Worm (Caenorhabditis elegans) whole organism, late embryonic: ENCODE measurements around the gene C31E10.11.

Source experiments
- C08G9.2 ChIP-seq: sonication (generic microtip); optimal IDR thresholded peaks from 2 replicates; lab custom pipeline; 2016; ENCODE audit warnings: mild to moderate bottlenecking, missing genetic modification characterization, moderate library complexity, missing compliant biosample characterization
- C38D4.7 ChIP-seq: fragments of 200-800 bp; sonication (Bioruptor generic); optimal IDR thresholded peaks from 2 replicates; lab custom pipeline; 2018; ENCODE audit warnings: mild to moderate bottlenecking, missing genetic modification characterization, moderate library complexity, missing compliant biosample characterization
- F13H6.1 ChIP-seq: sonication (generic microtip); optimal IDR thresholded peaks from 2 replicates; lab custom pipeline; 2016; ENCODE audit warnings: missing genetic modification characterization, missing compliant biosample characterization
- K02D7.2 ChIP-seq: sonication (generic microtip); optimal IDR thresholded peaks from 2 replicates; lab custom pipeline; 2017; ENCODE audit warnings: mild to moderate bottlenecking, missing genetic modification characterization, missing compliant biosample characterization
- K09A11.1 ChIP-seq: sonication (generic microtip); optimal IDR thresholded peaks from 2 replicates; lab custom pipeline; 2017; ENCODE audit warnings: antibody characterized with exemption, mild to moderate bottlenecking, missing genetic modification characterization, missing compliant biosample characterization; ENCODE audit not compliant: insufficient read depth
- Y22D7AL.16 ChIP-seq: sonication (generic microtip); optimal IDR thresholded peaks from 2 replicates; lab custom pipeline; 2016; ENCODE audit warnings: missing genetic modification characterization, missing compliant biosample characterization
- ahr-1 ChIP-seq: sonication (generic microtip); optimal IDR thresholded peaks from 2 replicates; lab custom pipeline; 2016; ENCODE audit warnings: missing genetic modification characterization, missing compliant biosample characterization
- ceh-18 ChIP-seq: sonication (generic microtip); optimal IDR thresholded peaks from 2 replicates; lab custom pipeline; 2016; ENCODE audit warnings: missing genetic modification characterization, missing compliant biosample characterization
- ceh-19 ChIP-seq: fragments of 200-800 bp; sonication (Bioruptor generic); optimal IDR thresholded peaks from 2 replicates; lab custom pipeline; 2018; ENCODE audit warnings: mild to moderate bottlenecking, missing genetic modification characterization, missing compliant biosample characterization
- ceh-22 ChIP-seq: sonication (generic microtip); optimal IDR thresholded peaks from 2 replicates; lab custom pipeline; 2017; ENCODE audit warnings: missing biosample characterization, missing genetic modification characterization
- ceh-34 ChIP-seq: sonication (generic microtip); optimal IDR thresholded peaks from 2 replicates; lab custom pipeline; 2016; ENCODE audit warnings: mild to moderate bottlenecking, missing genetic modification characterization, missing compliant biosample characterization
- ceh-48 ChIP-seq: sonication (generic microtip); optimal IDR thresholded peaks from 2 replicates; lab custom pipeline; 2016; ENCODE audit warnings: missing genetic modification characterization, inconsistent platforms, missing compliant biosample characterization
- ceh-6 ChIP-seq: fragments of 200-800 bp; sonication (Bioruptor generic); optimal IDR thresholded peaks from 2 replicates; lab custom pipeline; 2018; ENCODE audit warnings: mild to moderate bottlenecking, missing genetic modification characterization, missing compliant biosample characterization
- ceh-9 ChIP-seq: sonication (generic microtip); optimal IDR thresholded peaks from 2 replicates; lab custom pipeline; 2016; ENCODE audit warnings: mild to moderate bottlenecking, missing genetic modification characterization, inconsistent platforms, missing compliant biosample characterization
- dve-1 ChIP-seq: sonication (generic microtip); optimal IDR thresholded peaks from 2 replicates; lab custom pipeline; 2017; ENCODE audit warnings: antibody characterized with exemption, mild to moderate bottlenecking, missing genetic modification characterization, missing compliant biosample characterization
- elt-2 ChIP-seq: sonication (generic microtip); optimal IDR thresholded peaks from 2 replicates; lab custom pipeline; 2016; ENCODE audit warnings: missing genetic modification reagents, missing genetic modification characterization, missing compliant biosample characterization
- elt-4 ChIP-seq: sonication (generic microtip); optimal IDR thresholded peaks from 2 replicates; lab custom pipeline; 2016; ENCODE audit warnings: missing genetic modification characterization, missing compliant biosample characterization
- ets-4 ChIP-seq: sonication (generic microtip); optimal IDR thresholded peaks from 2 replicates; lab custom pipeline; 2016; ENCODE audit warnings: missing genetic modification characterization, missing compliant biosample characterization
- eyg-1 ChIP-seq: sonication (generic microtip); optimal IDR thresholded peaks from 2 replicates; lab custom pipeline; 2016; ENCODE audit warnings: missing genotype, missing genetic modification characterization, missing compliant biosample characterization
- fkh-10 ChIP-seq: fragments of 150-350 bp; optimal IDR thresholded peaks from 2 replicates; lab custom pipeline; 2014; ENCODE audit warnings: missing biosample characterization, missing genetic modification reagents, missing genetic modification characterization
- fkh-6 ChIP-seq: sonication (generic microtip); optimal IDR thresholded peaks from 2 replicates; lab custom pipeline; 2016; ENCODE audit warnings: missing genetic modification characterization, missing compliant biosample characterization
- hlh-13 ChIP-seq: fragments of 200-800 bp; sonication (Bioruptor generic); optimal IDR thresholded peaks from 2 replicates; lab custom pipeline; 2018; ENCODE audit warnings: mild to moderate bottlenecking, missing genetic modification characterization, missing compliant biosample characterization
- hlh-15 ChIP-seq: sonication (generic microtip); optimal IDR thresholded peaks from 2 replicates; lab custom pipeline; 2016; ENCODE audit warnings: missing genetic modification characterization, missing compliant biosample characterization
- hlh-30 ChIP-seq: sonication (generic microtip); optimal IDR thresholded peaks from 2 replicates; lab custom pipeline; 2017; ENCODE audit warnings: antibody characterized with exemption, missing genetic modification characterization, missing compliant biosample characterization; ENCODE audit not compliant: insufficient read depth
- hlh-8 ChIP-seq: sonication (generic microtip); optimal IDR thresholded peaks from 2 replicates; lab custom pipeline; 2016; ENCODE audit warnings: missing genotype, missing genetic modification characterization, missing compliant biosample characterization
- lim-6 ChIP-seq: sonication (generic microtip); optimal IDR thresholded peaks from 2 replicates; lab custom pipeline; 2016; ENCODE audit warnings: missing genetic modification characterization, missing compliant biosample characterization
- madf-2 ChIP-seq: sonication (generic microtip); optimal IDR thresholded peaks from 2 replicates; lab custom pipeline; 2017; ENCODE audit warnings: missing genetic modification characterization, missing compliant biosample characterization
- mec-3 ChIP-seq: sonication (generic microtip); optimal IDR thresholded peaks from 2 replicates; lab custom pipeline; 2016; ENCODE audit warnings: borderline replicate concordance, missing genetic modification characterization, missing compliant biosample characterization
- nfya-1 ChIP-seq: sonication (generic microtip); optimal IDR thresholded peaks from 2 replicates; lab custom pipeline; 2017; ENCODE audit warnings: missing genetic modification characterization, mild to moderate bottlenecking, missing compliant biosample characterization, antibody characterized with exemption, moderate library complexity
- nhr-11 ChIP-seq: fragments of 150-350 bp; optimal IDR thresholded peaks from 2 replicates; lab custom pipeline; 2014; ENCODE audit warnings: missing biosample characterization, missing genetic modification characterization
- nhr-232 ChIP-seq: sonication (generic microtip); optimal IDR thresholded peaks from 2 replicates; lab custom pipeline; 2016; ENCODE audit warnings: missing genetic modification characterization, missing compliant biosample characterization
- npax-4 ChIP-seq: sonication (generic microtip); optimal IDR thresholded peaks from 2 replicates; lab custom pipeline; 2016; ENCODE audit warnings: missing genetic modification characterization, missing compliant biosample characterization
- odd-2 ChIP-seq: sonication (generic microtip); optimal IDR thresholded peaks from 2 replicates; lab custom pipeline; 2017; ENCODE audit warnings: antibody characterized with exemption, mild to moderate bottlenecking, missing genetic modification characterization, missing compliant biosample characterization
- pag-3 ChIP-seq: sonication (generic microtip); optimal IDR thresholded peaks from 2 replicates; lab custom pipeline; 2016; ENCODE audit warnings: missing compliant biosample characterization, missing genetic modification characterization, borderline replicate concordance
- pha-4 ChIP-seq: fragments of 150-350 bp; optimal IDR thresholded peaks from 2 replicates; lab custom pipeline; 2018; ENCODE audit warnings: missing biosample characterization, missing genetic modification reagents, missing genetic modification characterization
- pqm-1 ChIP-seq: sonication (generic microtip); optimal IDR thresholded peaks from 2 replicates; lab custom pipeline; 2016; ENCODE audit warnings: missing genetic modification characterization, missing compliant biosample characterization
- pros-1 ChIP-seq: fragments of 150-350 bp; optimal IDR thresholded peaks from 2 replicates; lab custom pipeline; 2014; ENCODE audit warnings: missing biosample characterization, missing genetic modification reagents, missing genetic modification characterization
- rnt-1 ChIP-seq: sonication (generic microtip); optimal IDR thresholded peaks from 2 replicates; lab custom pipeline; 2016; ENCODE audit warnings: missing genetic modification characterization, missing compliant biosample characterization
- sox-2 ChIP-seq: fragments of 200-800 bp; sonication (Bioruptor generic); IDR thresholded peaks from 2 replicates; pipeline ENCODE4 v1.3.6; 2022; ENCODE audit warnings: missing genetic modification reagents, missing genetic modification characterization, missing compliant biosample characterization
- sox-4 ChIP-seq: sonication (generic microtip); optimal IDR thresholded peaks from 2 replicates; lab custom pipeline; 2017; ENCODE audit warnings: mild to moderate bottlenecking, missing genetic modification characterization, inconsistent platforms, missing compliant biosample characterization
- syd-9 ChIP-seq: sonication (generic microtip); optimal IDR thresholded peaks from 2 replicates; lab custom pipeline; 2016; ENCODE audit warnings: mild to moderate bottlenecking, missing genetic modification characterization, moderate library complexity, missing compliant biosample characterization
- tbx-2 ChIP-seq: sonication (generic microtip); optimal IDR thresholded peaks from 2 replicates; lab custom pipeline; 2016; ENCODE audit warnings: missing genetic modification characterization, missing compliant biosample characterization
- tbx-7 ChIP-seq: sonication (generic microtip); optimal IDR thresholded peaks from 2 replicates; lab custom pipeline; 2016; ENCODE audit warnings: missing genotype, missing genetic modification characterization, missing compliant biosample characterization
- ttx-3 ChIP-seq: sonication (generic microtip); optimal IDR thresholded peaks from 2 replicates; lab custom pipeline; 2016; ENCODE audit warnings: missing genetic modification reagents, missing genetic modification characterization, missing compliant biosample characterization
- unc-42 ChIP-seq: sonication (generic microtip); optimal IDR thresholded peaks from 2 replicates; lab custom pipeline; 2016; ENCODE audit warnings: missing genotype, missing genetic modification characterization, missing compliant biosample characterization
- unc-55 ChIP-seq: sonication (generic microtip); optimal IDR thresholded peaks from 2 replicates; lab custom pipeline; 2017; ENCODE audit warnings: missing biosample characterization, missing genetic modification reagents, missing genetic modification characterization
- unc-86 ChIP-seq: sonication (generic microtip); optimal IDR thresholded peaks from 2 replicates; lab custom pipeline; 2016; ENCODE audit warnings: missing genetic modification characterization, missing compliant biosample characterization
- zip-5 ChIP-seq: sonication (generic microtip); optimal IDR thresholded peaks from 2 replicates; lab custom pipeline; 2016; ENCODE audit warnings: missing genetic modification characterization, missing compliant biosample characterization
- ztf-16 ChIP-seq: sonication (generic microtip); optimal IDR thresholded peaks from 2 replicates; lab custom pipeline; 2017; ENCODE audit warnings: missing genetic modification characterization, missing compliant biosample characterization

Gene C31E10.11

DNA sequence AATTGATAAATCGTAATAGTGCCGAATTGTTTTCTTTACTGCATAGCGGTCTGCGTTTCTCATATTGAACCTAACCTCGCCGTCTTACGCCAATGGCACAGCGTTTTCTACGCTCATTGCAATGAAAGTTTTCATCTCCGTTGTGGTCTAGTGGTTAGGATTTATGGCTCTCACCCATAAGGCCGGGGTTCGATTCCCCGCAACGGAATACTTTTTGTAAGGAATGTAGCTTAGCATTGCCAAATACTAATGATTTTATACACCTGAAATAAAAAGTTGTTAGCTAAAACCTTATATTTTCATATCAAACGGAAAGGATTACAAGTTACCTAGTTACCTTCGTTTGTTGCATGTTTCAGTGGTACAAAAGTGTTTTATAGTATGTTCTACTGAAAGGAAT lies 25.2 kb upstream of the C31E10.11 start (continued):
- TF ChIP-seq ahr-1 (tag; lab: Kevin White, UChicago) = peak; percentile 63
- peak; percentile 80 for TF ChIP-seq rnt-1 (tag; lab: Kevin White, UChicago)
- TF ChIP-seq elt-4 (tag; lab: Kevin White, UChicago) = no peak
- TF ChIP-seq fkh-10 (GFP tag; lab: Kevin White, UChicago) = no peak
- peak; percentile 50; the same call in 1 of the 2 replicates for TF ChIP-seq sox-2 (GFP tag; lab: Robert Waterston, UW)
- TF ChIP-seq C08G9.2 (tag; lab: Kevin White, UChicago) = peak; percentile 67
- TF ChIP-seq madf-2 = peak; percentile 84
- TF ChIP-seq npax-4 (tag; lab: Kevin White, UChicago) = peak; percentile 63
- peak; percentile 64 for TF ChIP-seq nhr-232
- TF ChIP-seq pqm-1 (tag; lab: Kevin White, UChicago) = no peak
- TF ChIP-seq hlh-13 (GFP tag; lab: Kevin White, UChicago) = peak; percentile 68
- peak; percentile 64 for TF ChIP-seq ceh-18
- peak; percentile 52 for TF ChIP-seq unc-42
- TF ChIP-seq zip-5 (tag; lab: Kevin White, UChicago) = peak; percentile 39
- TF ChIP-seq pag-3 (tag; lab: Kevin White, UChicago) = peak; percentile 63
- peak; percentile 82 for TF ChIP-seq ceh-6
- peak; percentile 60 for TF ChIP-seq ceh-48 (tag; lab: Kevin White, UChicago)
- no peak for TF ChIP-seq pha-4 (tag; lab: Kevin White, UChicago)
- TF ChIP-seq tbx-7 = peak; percentile 31
- TF ChIP-seq eyg-1 (tag; lab: Kevin White, UChicago) = peak; percentile 67
- peak; percentile 71 for TF ChIP-seq lim-6
- TF ChIP-seq hlh-30 = no peak
- no peak for TF ChIP-seq ceh-22 (tag; lab: Kevin White, UChicago)
- no peak for TF ChIP-seq pros-1
- TF ChIP-seq hlh-15 (tag; lab: Kevin White, UChicago) = peak; percentile 39
- TF ChIP-seq Y22D7AL.16 (tag; lab: Kevin White, UChicago) = peak; percentile 81
- peak; percentile 83 for TF ChIP-seq sox-4 (tag; lab: Kevin White, UChicago)
- TF ChIP-seq odd-2 (tag; lab: Kevin White, UChicago) = no peak
- no peak for TF ChIP-seq K09A11.1 (tag; lab: Kevin White, UChicago)
- peak; percentile 2 for TF ChIP-seq ceh-9 (tag; lab: Kevin White, UChicago)
- peak; percentile 43 for TF ChIP-seq fkh-6 (tag; lab: Kevin White, UChicago)
- TF ChIP-seq C38D4.7 (GFP tag; lab: Kevin White, UChicago) = peak; percentile 80
- TF ChIP-seq syd-9 = peak; percentile 74
- peak; percentile 86 for TF ChIP-seq ceh-19 (GFP tag; lab: Kevin White, UChicago)
- TF ChIP-seq nhr-11 (tag; lab: Kevin White, UChicago) = no peak
- TF ChIP-seq ets-4 = peak; percentile 37
- peak; percentile 63 for TF ChIP-seq nfya-1 (tag; lab: Kevin White, UChicago)
- peak; percentile 48 for TF ChIP-seq F13H6.1 (tag; lab: Kevin White, UChicago)
- TF ChIP-seq tbx-2 (tag; lab: Kevin White, UChicago) = peak; percentile 78
- peak; percentile 70 for TF ChIP-seq ceh-34 (tag; lab: Kevin White, UChicago)
- TF ChIP-seq unc-86 = peak; percentile 73
- peak; percentile 71 for TF ChIP-seq ttx-3 (tag; lab: Kevin White, UChicago)
- TF ChIP-seq dve-1 = peak; percentile 76
- TF ChIP-seq hlh-8 = no peak
- TF ChIP-seq unc-55 (GFP tag; lab: Kevin White, UChicago) = peak; percentile 74
- TF ChIP-seq mec-3 (tag; lab: Kevin White, UChicago) = no peak
- TF ChIP-seq K02D7.2 = peak; percentile 69
- peak; percentile 65 for TF ChIP-seq ztf-16 (tag; lab: Kevin White, UChicago)
- TF ChIP-seq elt-2 (tag; lab: Kevin White, UChicago) = peak; percentile 86
- TF ChIP-seq, all 69 proteins: peak for 55
